Worm (Caenorhabditis elegans) whole organism, mixed stage, embryonic: Measurements from ENCODE around the gene F46F5.11.

Experiments used
- M03D4.4 ChIP-seq: sonication (generic microtip); optimal IDR thresholded peaks from 2 replicates; lab custom pipeline; 2017; ENCODE audit warnings: mild to moderate bottlenecking, missing genetic modification characterization, missing compliant biosample characterization
- blmp-1 ChIP-seq: fragments of 150-350 bp; optimal IDR thresholded peaks from 2 replicates; lab custom pipeline; 2014; ENCODE audit warnings: missing biosample characterization, missing genetic modification characterization
- ceh-39 ChIP-seq: fragments of 150-350 bp; optimal IDR thresholded peaks from 2 replicates; lab custom pipeline; 2014; ENCODE audit warnings: missing biosample characterization, missing genetic modification characterization
- ceh-43 ChIP-seq: fragments of 200-800 bp; sonication (Bioruptor generic); optimal IDR thresholded peaks from 2 replicates; lab custom pipeline; 2018; ENCODE audit warnings: mild to moderate bottlenecking, missing genetic modification characterization, moderate library complexity, missing compliant biosample characterization
- ceh-83 ChIP-seq: fragments of 200-800 bp; sonication (Bioruptor generic); optimal IDR thresholded peaks from 2 replicates; lab custom pipeline; 2018; ENCODE audit warnings: mild to moderate bottlenecking, missing genetic modification characterization, missing compliant biosample characterization
- ces-1 ChIP-seq: fragments of 150-350 bp; optimal IDR thresholded peaks from 2 replicates; lab custom pipeline; 2014; ENCODE audit warnings: missing biosample characterization, missing genetic modification reagents, missing genetic modification characterization
- cnd-1 ChIP-seq: fragments of 200-800 bp; sonication (Bioruptor generic); optimal IDR thresholded peaks from 2 replicates; lab custom pipeline; 2018; ENCODE audit warnings: mild to moderate bottlenecking, missing genetic modification characterization, missing compliant biosample characterization
- drap-1 ChIP-seq: fragments of 200-800 bp; sonication (Bioruptor generic); optimal IDR thresholded peaks from 3 replicates; lab custom pipeline; 2018; ENCODE audit warnings: mild to moderate bottlenecking, missing genetic modification characterization, missing compliant biosample characterization
- elt-1 ChIP-seq: sonication (generic microtip); optimal IDR thresholded peaks from 2 replicates; lab custom pipeline; 2017; ENCODE audit warnings: missing genetic modification characterization, mild to moderate bottlenecking, missing compliant biosample characterization, antibody characterized with exemption, moderate library complexity, borderline replicate concordance; ENCODE audit not compliant: insufficient read depth
- elt-3 ChIP-seq: fragments of 150-350 bp; optimal IDR thresholded peaks from 2 replicates; lab custom pipeline; 2014; ENCODE audit warnings: missing biosample characterization, missing genetic modification characterization
- flh-1 ChIP-seq: fragments of 200-800 bp; sonication (Bioruptor generic); optimal IDR thresholded peaks from 2 replicates; lab custom pipeline; 2018; ENCODE audit warnings: mild to moderate bottlenecking, missing genetic modification characterization, moderate library complexity, missing compliant biosample characterization
- ham-2 ChIP-seq: fragments of 200-800 bp; sonication (Bioruptor generic); optimal IDR thresholded peaks from 2 replicates; lab custom pipeline; 2018; ENCODE audit warnings: mild to moderate bottlenecking, missing genetic modification characterization, missing compliant biosample characterization
- hlh-1 ChIP-seq: fragments of 150-350 bp; optimal IDR thresholded peaks from 2 replicates; lab custom pipeline; 2014; ENCODE audit warnings: missing biosample characterization, missing genetic modification reagents, missing genetic modification characterization
- lin-13 ChIP-seq: fragments of 150-350 bp; optimal IDR thresholded peaks from 2 replicates; lab custom pipeline; 2014; ENCODE audit warnings: missing biosample characterization, missing genetic modification characterization
- lin-32 ChIP-seq: fragments of 200-800 bp; sonication (Bioruptor generic); optimal IDR thresholded peaks from 2 replicates; lab custom pipeline; 2018; ENCODE audit warnings: mild to moderate bottlenecking, missing genetic modification characterization, missing compliant biosample characterization
- mab-5 ChIP-seq: fragments of 150-350 bp; optimal IDR thresholded peaks from 2 replicates; lab custom pipeline; 2014; ENCODE audit warnings: missing biosample characterization, missing genetic modification characterization
- mep-1 ChIP-seq: fragments of 150-350 bp; optimal IDR thresholded peaks from 2 replicates; lab custom pipeline; 2017; ENCODE audit warnings: missing biosample characterization, missing genetic modification reagents, missing genetic modification characterization, inconsistent platforms
- mls-2 ChIP-seq: sonication (generic microtip); optimal IDR thresholded peaks from 2 replicates; lab custom pipeline; 2016; ENCODE audit warnings: mild to moderate bottlenecking, missing genetic modification characterization, moderate library complexity, missing compliant biosample characterization
- nhr-12 ChIP-seq: fragments of 150-350 bp; optimal IDR thresholded peaks from 2 replicates; lab custom pipeline; 2014; ENCODE audit warnings: missing biosample characterization, missing genetic modification characterization
- nhr-2 ChIP-seq: fragments of 150-350 bp; optimal IDR thresholded peaks from 2 replicates; lab custom pipeline; 2014; ENCODE audit warnings: missing biosample characterization, missing genetic modification characterization
- nhr-237 ChIP-seq: fragments of 150-350 bp; optimal IDR thresholded peaks from 2 replicates; lab custom pipeline; 2014; ENCODE audit warnings: missing biosample characterization, missing genetic modification characterization
- nhr-28 ChIP-seq: fragments of 150-350 bp; optimal IDR thresholded peaks from 2 replicates; lab custom pipeline; 2014; ENCODE audit warnings: missing biosample characterization, missing genetic modification characterization
- nhr-76 ChIP-seq: sonication (generic microtip); optimal IDR thresholded peaks from 2 replicates; lab custom pipeline; 2017; ENCODE audit warnings: missing biosample characterization, missing genetic modification characterization
- sem-2 ChIP-seq: fragments of 200-800 bp; sonication (Bioruptor generic); optimal IDR thresholded peaks from 2 replicates; lab custom pipeline; 2018; ENCODE audit warnings: mild to moderate bottlenecking, missing genetic modification characterization, missing compliant biosample characterization
- sptf-1 ChIP-seq: sonication (generic microtip); optimal IDR thresholded peaks from 2 replicates; lab custom pipeline; 2017; ENCODE audit warnings: mild to moderate bottlenecking, missing genetic modification characterization, moderate library complexity, missing compliant biosample characterization
- tbx-8 ChIP-seq: fragments of 200-800 bp; sonication (Bioruptor generic); optimal IDR thresholded peaks from 2 replicates; lab custom pipeline; 2018; ENCODE audit warnings: mild to moderate bottlenecking, missing genetic modification characterization, moderate library complexity, missing compliant biosample characterization
- unc-120 ChIP-seq: sonication (generic microtip); optimal IDR thresholded peaks from 2 replicates; lab custom pipeline; 2017; ENCODE audit warnings: missing genetic modification characterization, missing compliant biosample characterization; ENCODE audit not compliant: poor library complexity, severe bottlenecking
- unc-39 ChIP-seq: fragments of 150-350 bp; optimal IDR thresholded peaks from 2 replicates; lab custom pipeline; 2014; ENCODE audit warnings: missing biosample characterization, missing genetic modification characterization
- unc-62 ChIP-seq: fragments of 150-350 bp; optimal IDR thresholded peaks from 2 replicates; lab custom pipeline; 2014; ENCODE audit warnings: missing biosample characterization, missing genetic modification reagents, missing genetic modification characterization
- zip-8 ChIP-seq: fragments of 150-350 bp; optimal IDR thresholded peaks from 2 replicates; lab custom pipeline; 2014; ENCODE audit warnings: missing biosample characterization, missing genetic modification characterization
- ztf-11 ChIP-seq: fragments of 150-350 bp; optimal IDR thresholded peaks from 2 replicates; lab custom pipeline; 2014; ENCODE audit warnings: missing biosample characterization, missing genetic modification characterization

F46F5.11 gene

DNA sequence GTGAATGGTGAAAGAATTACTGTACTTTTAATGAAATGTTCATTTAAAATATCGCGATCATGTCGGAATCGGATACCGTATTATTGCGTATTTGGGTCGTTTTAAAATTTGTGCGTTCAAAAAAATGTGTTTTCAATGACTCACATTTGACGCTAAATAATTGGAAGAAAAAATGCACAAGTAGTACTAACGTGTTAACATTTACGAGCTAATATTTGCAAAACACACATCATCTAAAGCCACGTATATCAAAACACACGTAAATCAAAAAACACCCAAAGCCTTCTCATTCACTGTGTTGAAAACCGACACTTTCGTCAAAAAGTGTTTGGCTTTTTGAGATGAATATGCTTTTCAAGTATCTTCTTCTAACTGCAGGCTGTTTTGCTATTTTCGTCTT lies 17.0 kb downstream of the F46F5.11 start, which contains the start of gene F28A10.1:
TSS of gene F28A10.1 (plus strand) at position 301 of the 400 bp plus-strand sequence.
- no peak for TF ChIP-seq ztf-11

DNA sequence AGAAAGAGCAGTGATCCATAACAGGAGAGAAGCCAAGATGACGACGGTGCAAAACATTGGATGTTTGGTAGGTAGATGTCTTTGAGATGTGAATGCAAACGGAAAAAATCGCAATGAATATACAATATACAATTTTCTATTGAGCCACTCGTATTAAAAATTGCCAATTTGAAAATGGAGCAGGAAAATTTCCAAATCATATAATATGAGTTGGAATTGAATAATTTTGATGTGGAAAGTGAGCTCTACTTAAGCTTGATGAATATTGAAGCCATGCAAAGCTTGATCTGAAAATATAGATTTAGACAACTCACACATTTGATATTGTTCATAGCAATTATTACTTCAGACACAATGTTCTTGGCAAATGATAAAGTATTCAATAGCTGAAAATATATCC lies 29.9 kb downstream of the F46F5.11 start, which contains the start of gene F28A10.8:
TSS of gene F28A10.8 (minus strand) at position 101 of the 400 bp plus-strand sequence.
- TF ChIP-seq cnd-1 (tag; lab: Kevin White, UChicago) (no peak), M03D4.4 (no peak), nhr-76 (tag; lab: Kevin White, UChicago) (no peak), mab-5 (no peak), zip-8 (no peak), nhr-12 (tag; lab: Kevin White, UChicago) (no peak), ceh-83 (GFP tag; lab: Kevin White, UChicago) (no peak), ceh-43 (GFP tag; lab: Kevin White, UChicago) (no peak), nhr-2 (tag; lab: Kevin White, UChicago) (no peak), ceh-39 (no peak), sptf-1 (tag; lab: Kevin White, UChicago) (no peak), elt-1 (no peak), hlh-1 (tag; lab: Kevin White, UChicago) (no peak), mep-1 (no peak), nhr-237 (tag; lab: Kevin White, UChicago) (no peak), flh-1 (no peak), ztf-11 (no peak), sem-2 (GFP tag; lab: Kevin White, UChicago) (no peak), lin-32 (GFP tag; lab: Kevin White, UChicago) (no peak), ham-2 (GFP tag; lab: Kevin White, UChicago) (no peak)

ce11 chrII:840131-840530 lies 31.6 kb downstream of the F46F5.11 start, which contains the start of gene clc-33:
TSS of gene clc-33 (plus strand) at chrII:840431.
- TF ChIP-seq unc-120 (no peak), ces-1 (GFP tag; lab: Kevin White, UChicago) (no peak), mep-1 (no peak), flh-1 (no peak), unc-62 (GFP tag; lab: Kevin White, UChicago) (no peak)

DNA sequence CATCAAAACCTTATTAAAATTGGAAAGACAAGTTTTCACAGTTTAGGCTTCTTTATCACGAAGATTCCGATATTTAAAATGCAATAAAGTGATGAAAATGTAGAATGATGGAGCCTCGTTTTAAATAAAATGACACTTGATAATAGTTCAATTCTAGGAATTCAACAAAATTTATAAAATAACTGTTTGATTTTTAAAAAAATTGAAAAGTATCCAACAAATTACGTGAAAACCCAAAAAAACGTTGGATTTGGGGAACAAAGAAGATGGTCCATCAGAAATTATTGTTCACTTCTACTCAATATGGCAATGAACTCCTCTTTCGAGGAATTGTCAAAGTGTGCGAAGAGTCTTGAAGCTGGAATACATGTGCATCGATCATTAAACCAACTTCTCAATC lies 35.4 kb downstream of the F46F5.11 start, which contains the start of gene F28A10.4:
TSS of gene F28A10.4 (plus strand) at position 301 of the 400 bp plus-strand sequence.
- no peak for TF ChIP-seq elt-1
- TF ChIP-seq nhr-12 (tag; lab: Kevin White, UChicago): no peak
- no peak for TF ChIP-seq mep-1
- no peak for TF ChIP-seq nhr-76 (tag; lab: Kevin White, UChicago)
- no peak for TF ChIP-seq mab-5
- no peak for TF ChIP-seq nhr-28 (tag; lab: Kevin White, UChicago)
- TF ChIP-seq unc-39: no peak
- TF ChIP-seq ztf-11: no peak
- no peak for TF ChIP-seq elt-3 (tag; lab: Kevin White, UChicago)

DNA sequence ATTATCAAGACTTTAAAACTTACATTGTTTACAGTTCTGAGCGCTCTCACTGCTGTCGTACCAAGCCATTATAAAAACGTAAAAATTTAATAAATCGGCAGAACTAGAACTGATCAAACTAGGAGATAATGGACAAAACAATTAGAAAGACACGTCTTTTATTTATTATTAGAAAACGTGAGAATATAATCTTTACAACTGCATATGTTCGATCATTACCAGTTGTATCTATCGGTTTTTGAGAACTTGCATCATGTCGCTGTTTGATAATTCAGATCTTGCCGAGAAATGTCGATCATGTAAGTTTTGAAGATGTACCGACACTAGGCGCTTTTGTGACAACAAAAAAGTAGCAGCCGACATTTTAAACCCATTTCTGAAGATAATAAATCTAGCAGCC lies 37.1 kb downstream of the F46F5.11 start, which contains the start of gene F28A10.7:
TSS of gene F28A10.7 (minus strand) at position 101 of the 400 bp plus-strand sequence.
- no peak for TF ChIP-seq lin-32 (GFP tag; lab: Kevin White, UChicago)
- no peak for TF ChIP-seq tbx-8 (GFP tag; lab: Kevin White, UChicago)
- TF ChIP-seq nhr-12 (tag; lab: Kevin White, UChicago): no peak
- TF ChIP-seq zip-8: no peak
- no peak for TF ChIP-seq ces-1 (GFP tag; lab: Kevin White, UChicago)
- no peak for TF ChIP-seq ham-2 (GFP tag; lab: Kevin White, UChicago)
- no peak for TF ChIP-seq elt-1
- TF ChIP-seq unc-39: no peak
- TF ChIP-seq ceh-83 (GFP tag; lab: Kevin White, UChicago): no peak
- TF ChIP-seq unc-62 (GFP tag; lab: Kevin White, UChicago): no peak
- no peak for TF ChIP-seq mab-5
- no peak for TF ChIP-seq hlh-1 (tag; lab: Kevin White, UChicago)
- TF ChIP-seq nhr-2 (tag; lab: Kevin White, UChicago): no peak

DNA sequence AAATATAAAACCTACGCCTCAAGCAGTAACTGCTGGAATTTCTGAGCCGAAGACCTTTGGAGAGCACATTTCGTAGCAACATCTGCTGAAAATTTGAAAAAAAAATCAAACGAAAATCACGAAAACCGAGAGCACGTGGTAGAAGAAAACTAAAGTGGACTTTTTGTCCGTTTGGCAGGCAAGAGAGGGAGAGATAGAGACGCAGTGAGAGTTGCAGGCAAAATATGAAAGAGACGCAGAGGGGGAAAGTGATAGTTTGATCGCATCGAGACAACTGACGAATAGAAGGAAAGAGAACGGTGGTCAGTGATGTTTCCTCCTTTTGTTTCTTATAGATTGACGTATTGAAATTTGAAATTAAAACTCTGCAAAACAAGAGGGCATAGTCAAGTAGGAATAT lies 40.0 kb downstream of the F46F5.11 start, which contains the start of the genes acdh-9 and F28A10.13:
TSS of gene acdh-9 (minus strand) at position 85 of the 400 bp plus-strand sequence.
TSS of gene F28A10.13 (plus strand) at position 294 of the 400 bp plus-strand sequence.
- TF ChIP-seq tbx-8 (GFP tag; lab: Kevin White, UChicago) (no peak), sem-2 (GFP tag; lab: Kevin White, UChicago) (no peak), mab-5 (no peak), cnd-1 (tag; lab: Kevin White, UChicago) (no peak), M03D4.4 (no peak), ztf-11 (no peak), nhr-237 (tag; lab: Kevin White, UChicago) (no peak), drap-1 (GFP tag; lab: Kevin White, UChicago) (no peak), blmp-1 (tag; lab: Kevin White, UChicago) (no peak), mls-2 (tag; lab: Kevin White, UChicago) (no peak), ceh-83 (GFP tag; lab: Kevin White, UChicago) (no peak), mep-1 (peak; percentile 3), hlh-1 (tag; lab: Kevin White, UChicago) (peak; percentile 93), unc-120 (peak; percentile 2), elt-1 (no peak), nhr-12 (tag; lab: Kevin White, UChicago) (no peak), lin-13 (tag; lab: Kevin White, UChicago) (no peak), unc-62 (GFP tag; lab: Kevin White, UChicago) (peak; percentile 70), zip-8 (no peak), nhr-76 (tag; lab: Kevin White, UChicago) (no peak)
